Fruit fly (Drosophila melanogaster) whole organism, embryonic: Measurements from ENCODE around the gene CG6830.
A peak's percentile ranks its signal among the peaks of the same experiment; 100 is the strongest.

Experiments
- ATbp ChIP-seq: fragments of 200-800 bp; sonication (Bioruptor generic); optimal IDR thresholded peaks from 2 replicates; lab custom pipeline; 2017; ENCODE audit warnings: missing biosample characterization, mild to moderate bottlenecking, missing genetic modification characterization, missing genetic modification reagents
- Adf1 ChIP-seq: fragments of 200-800 bp; sonication (Bioruptor generic); IDR thresholded peaks from 2 replicates; pipeline ENCODE4 v1.3.6; 2022; ENCODE audit warnings: missing biosample characterization, missing genetic modification characterization
- B-H1 ChIP-seq: fragments of 200-800 bp; sonication (Bioruptor generic); IDR thresholded peaks from 3 replicates; pipeline ENCODE4 v1.3.6; 2022; ENCODE audit warnings: missing biosample characterization, missing genetic modification characterization
- BtbVII ChIP-seq: fragments of 200-800 bp; sonication (Bioruptor generic); optimal IDR thresholded peaks from 3 replicates; lab custom pipeline; 2017; ENCODE audit warnings: missing biosample characterization, mild to moderate bottlenecking, missing genetic modification characterization
- CG10267 ChIP-seq: fragments of 200-800 bp; sonication (Bioruptor generic); optimal IDR thresholded peaks from 2 replicates; lab custom pipeline; 2018; ENCODE audit warnings: missing biosample characterization, mild to moderate bottlenecking, missing genetic modification characterization, moderate library complexity
- CG11504 ChIP-seq: fragments of 200-800 bp; sonication (Bioruptor generic); optimal IDR thresholded peaks from 3 replicates; lab custom pipeline; 2019; ENCODE audit warnings: missing biosample characterization, mild to moderate bottlenecking, missing genetic modification characterization, moderate library complexity
- CG14667 ChIP-seq: fragments of 200-800 bp; sonication (Bioruptor generic); IDR thresholded peaks from 2 replicates; pipeline ENCODE4 v1.3.6; 2022; ENCODE audit warnings: missing biosample characterization, missing genetic modification characterization
- CG15011 ChIP-seq: fragments of 200-800 bp; sonication (Bioruptor generic); optimal IDR thresholded peaks from 3 replicates; lab custom pipeline; 2018; ENCODE audit warnings: missing biosample characterization, mild to moderate bottlenecking, missing genetic modification characterization
- CG15479 ChIP-seq: fragments of 200-800 bp; sonication (Bioruptor generic); optimal IDR thresholded peaks from 3 replicates; lab custom pipeline; 2019; ENCODE audit warnings: missing biosample characterization, mild to moderate bottlenecking, missing genetic modification characterization, moderate library complexity
- CG15514 ChIP-seq: fragments of 200-800 bp; sonication (Bioruptor generic); optimal IDR thresholded peaks from 3 replicates; lab custom pipeline; 2017; ENCODE audit warnings: missing biosample characterization, missing genetic modification characterization, mild to moderate bottlenecking, moderate library complexity, missing genetic modification reagents
- CG3065 ChIP-seq: fragments of 200-800 bp; sonication (Bioruptor generic); optimal IDR thresholded peaks from 2 replicates; lab custom pipeline; 2016; ENCODE audit warnings: missing biosample characterization, missing genetic modification characterization
- CG31365 ChIP-seq: fragments of 200-800 bp; sonication (Bioruptor generic); optimal IDR thresholded peaks from 2 replicates; lab custom pipeline; 2018; ENCODE audit warnings: missing biosample characterization, mild to moderate bottlenecking, missing genetic modification characterization
- CG3995 ChIP-seq: fragments of 200-800 bp; sonication (Bioruptor generic); optimal IDR thresholded peaks from 3 replicates; lab custom pipeline; 2016; ENCODE audit warnings: missing biosample characterization, missing genetic modification characterization
- CG7745 ChIP-seq: fragments of 200-800 bp; sonication (Bioruptor generic); optimal IDR thresholded peaks from 2 replicates; lab custom pipeline; 2018; ENCODE audit warnings: missing biosample characterization, mild to moderate bottlenecking, missing genetic modification characterization, moderate library complexity
- CG8765 ChIP-seq: fragments of 200-800 bp; sonication (Bioruptor generic); IDR thresholded peaks from 2 replicates; pipeline ENCODE4 v1.3.6; 2022; ENCODE audit warnings: missing biosample characterization, missing genetic modification characterization
- CG8924 ChIP-seq: fragments of 200-800 bp; optimal IDR thresholded peaks from 3 replicates; lab custom pipeline; 2019; ENCODE audit warnings: missing biosample characterization, mild to moderate bottlenecking, missing genetic modification characterization, moderate library complexity
- Doc3 ChIP-seq: fragments of 200-800 bp; sonication (Bioruptor generic); IDR thresholded peaks from 3 replicates; pipeline ENCODE4 v1.3.6; 2022; ENCODE audit warnings: missing biosample characterization, missing genetic modification characterization; ENCODE audit not compliant: partially characterized antibody
- Dp ChIP-seq: fragments of 200-800 bp; sonication (Bioruptor generic); optimal IDR thresholded peaks from 2 replicates; lab custom pipeline; 2018; ENCODE audit warnings: missing biosample characterization, mild to moderate bottlenecking, missing genetic modification characterization, moderate library complexity
- E2f2 ChIP-seq: fragments of 200-800 bp; sonication (Bioruptor generic); IDR thresholded peaks from 2 replicates; pipeline ENCODE4 v1.3.6; 2022; ENCODE audit warnings: missing biosample characterization, missing genetic modification characterization
- Elba2 ChIP-seq: fragments of 200-800 bp; sonication (Bioruptor generic); optimal IDR thresholded peaks from 3 replicates; lab custom pipeline; 2016; ENCODE audit warnings: missing biosample characterization, missing genetic modification characterization
- Ets97D ChIP-seq: fragments of 200-800 bp; sonication (Bioruptor generic); optimal IDR thresholded peaks from 3 replicates; lab custom pipeline; 2016; ENCODE audit warnings: missing biosample characterization, missing genetic modification characterization
- HmgZ ChIP-seq: fragments of 200-800 bp; sonication (Bioruptor generic); optimal IDR thresholded peaks from 2 replicates; lab custom pipeline; 2018; ENCODE audit warnings: missing biosample characterization, mild to moderate bottlenecking, missing genetic modification characterization
- Hmr ChIP-seq: fragments of 200-800 bp; sonication (Bioruptor generic); optimal IDR thresholded peaks from 3 replicates; lab custom pipeline; 2017; ENCODE audit warnings: mild to moderate bottlenecking, missing biosample characterization, missing genetic modification reagents, missing genetic modification characterization
- MBD-R2 ChIP-seq: fragments of 200-800 bp; sonication (Bioruptor generic); IDR thresholded peaks from 2 replicates; pipeline ENCODE4 v1.3.6; 2022; ENCODE audit warnings: missing biosample characterization, missing genetic modification characterization
- Mad ChIP-seq: fragments of 200-800 bp; sonication (Bioruptor generic); optimal IDR thresholded peaks from 2 replicates; lab custom pipeline; 2016; ENCODE audit warnings: missing biosample characterization, missing genetic modification characterization
- Med ChIP-seq: fragments of 200-800 bp; sonication (Bioruptor generic); peaks from one replicate; lab custom pipeline; 2016; ENCODE audit warnings: missing biosample characterization, missing genetic modification characterization, mild to moderate bottlenecking, inconsistent platforms, moderate library complexity
- Mrtf ChIP-seq: fragments of 200-800 bp; sonication (Bioruptor generic); IDR thresholded peaks from 3 replicates; pipeline ENCODE4 v1.3.6; 2022; ENCODE audit warnings: missing biosample characterization, missing genetic modification characterization
- PHDP ChIP-seq: fragments of 200-800 bp; sonication (Bioruptor generic); optimal IDR thresholded peaks from 3 replicates; lab custom pipeline; 2018; ENCODE audit warnings: missing biosample characterization, mild to moderate bottlenecking, missing genetic modification characterization, moderate library complexity
- Sry-δ ChIP-seq: fragments of 200-800 bp; sonication (Bioruptor generic); optimal IDR thresholded peaks from 2 replicates; lab custom pipeline; 2016; ENCODE audit warnings: missing biosample characterization, missing genetic modification characterization
- YL-1 ChIP-seq: fragments of 200-800 bp; sonication (Bioruptor generic); optimal IDR thresholded peaks from 3 replicates; lab custom pipeline; 2017; ENCODE audit warnings: missing biosample characterization, mild to moderate bottlenecking, missing genetic modification characterization
- cas ChIP-seq: fragments of 200-800 bp; sonication (Bioruptor generic); IDR thresholded peaks from 2 replicates; pipeline ENCODE4 v1.3.6; 2022; ENCODE audit warnings: missing biosample characterization, missing genetic modification characterization
- chinmo ChIP-seq: fragments of 200-800 bp; sonication (Bioruptor generic); IDR thresholded peaks from 4 replicates; pipeline ENCODE4 v1.3.6; 2022; ENCODE audit warnings: missing biosample characterization, missing genetic modification characterization; ENCODE audit not compliant: partially characterized antibody
- dpn ChIP-seq, 2 experiments: fragments of 200-800 bp; sonication (Bioruptor generic); optimal IDR thresholded peaks; 3 replicates each; lab custom pipeline; 2016; ENCODE audit warnings: missing biosample characterization in 2 of 2, missing genetic modification characterization in 2 of 2
- exex ChIP-seq: fragments of 200-800 bp; sonication (Bioruptor generic); optimal IDR thresholded peaks from 4 replicates; lab custom pipeline; 2018; ENCODE audit warnings: missing biosample characterization, mild to moderate bottlenecking, missing genetic modification characterization, moderate library complexity
- fd64A ChIP-seq: fragments of 200-800 bp; sonication (Bioruptor generic); optimal IDR thresholded peaks from 3 replicates; lab custom pipeline; 2018; ENCODE audit warnings: missing biosample characterization, mild to moderate bottlenecking, missing genetic modification characterization
- grau ChIP-seq: fragments of 200-800 bp; optimal IDR thresholded peaks from 3 replicates; lab custom pipeline; 2019; ENCODE audit warnings: missing biosample characterization, mild to moderate bottlenecking, missing genetic modification characterization, moderate library complexity
- h ChIP-seq: fragments of >200 bp; optimal IDR thresholded peaks from 2 replicates; lab custom pipeline; 2017
- lbe ChIP-seq: fragments of 200-800 bp; sonication (Bioruptor generic); optimal IDR thresholded peaks from 2 replicates; lab custom pipeline; 2016; ENCODE audit warnings: missing biosample characterization, mild to moderate bottlenecking, missing genetic modification characterization
- nmo ChIP-seq: fragments of 200-800 bp; sonication (Bioruptor generic); optimal IDR thresholded peaks from 2 replicates; lab custom pipeline; 2018; ENCODE audit warnings: missing biosample characterization, mild to moderate bottlenecking, missing genetic modification characterization, moderate library complexity
- phol ChIP-seq: fragments of 200-800 bp; sonication (Bioruptor generic); optimal IDR thresholded peaks from 3 replicates; lab custom pipeline; 2018; ENCODE audit warnings: missing biosample characterization, mild to moderate bottlenecking, missing genetic modification characterization, moderate library complexity
- psq ChIP-seq: fragments of 200-800 bp; sonication (Bioruptor generic); optimal IDR thresholded peaks from 2 replicates; lab custom pipeline; 2017; ENCODE audit warnings: missing biosample characterization, missing genetic modification characterization
- row ChIP-seq: fragments of 200-800 bp; sonication (Bioruptor generic); IDR thresholded peaks from 3 replicates; pipeline ENCODE4 v1.3.6; 2022; ENCODE audit warnings: missing biosample characterization, missing genetic modification characterization
- sc ChIP-seq, 3 experiments: fragments of >200 bp in 2 of 3; fragments of 200-800 bp in 1 of 3; sonication (Bioruptor generic) in 1 of 3; optimal IDR thresholded peaks; 2 replicates in 2 of 3; 3 replicates in 1 of 3; lab custom pipeline; 2017; ENCODE audit warnings: mild to moderate bottlenecking in 1 of 3, missing biosample characterization in 1 of 3, missing genetic modification characterization in 1 of 3, missing genetic modification reagents in 1 of 3
- sima ChIP-seq: fragments of 200-800 bp; sonication (Bioruptor generic); optimal IDR thresholded peaks from 2 replicates; lab custom pipeline; 2016; ENCODE audit warnings: missing biosample characterization, missing genetic modification characterization
- stwl ChIP-seq: fragments of 200-800 bp; sonication (Bioruptor generic); optimal IDR thresholded peaks from 3 replicates; lab custom pipeline; 2018; ENCODE audit warnings: missing biosample characterization, mild to moderate bottlenecking, missing genetic modification characterization, moderate library complexity
- tup ChIP-seq: fragments of 200-800 bp; sonication (Bioruptor generic); optimal IDR thresholded peaks from 2 replicates; lab custom pipeline; 2016; ENCODE audit warnings: missing biosample characterization, mild to moderate bottlenecking, missing genetic modification characterization, moderate library complexity
- twi ChIP-seq: fragments of 200-800 bp; optimal IDR thresholded peaks from 2 replicates; lab custom pipeline; 2019; ENCODE audit warnings: missing biosample characterization, mild to moderate bottlenecking, missing genetic modification characterization, moderate library complexity
- unc-4 ChIP-seq: fragments of 200-800 bp; sonication (Bioruptor generic); IDR thresholded peaks from 2 replicates; pipeline ENCODE4 v1.3.6; 2022; ENCODE audit warnings: missing biosample characterization, missing genetic modification characterization; ENCODE audit not compliant: partially characterized antibody
- vvl ChIP-seq: fragments of 200-800 bp; sonication (Bioruptor generic); IDR thresholded peaks from 2 replicates; pipeline ENCODE4 v1.3.6; 2022; ENCODE audit warnings: missing biosample characterization, missing genetic modification characterization
- zen ChIP-seq: fragments of 200-800 bp; sonication (Bioruptor generic); optimal IDR thresholded peaks from 3 replicates; lab custom pipeline; 2018; ENCODE audit warnings: missing biosample characterization, mild to moderate bottlenecking, missing genetic modification characterization, moderate library complexity

Gene CG6830

dm6 chr3R:11679513-11679912, 4.6 kb downstream of the CG6830 start, which contains the start of the genes Taf12 and Ho (continued):
- TF ChIP-seq CG8924 (tag; lab: Kevin White, UChicago) (peak; percentile 45), CG7745 (tag; lab: Kevin White, UChicago) (no peak), lbe (GFP tag; lab: Kevin White, UChicago) (peak; percentile 6), unc-4 (0 out of 2 replicates have a peak, but pooled peaks have one; percentile 28), CG14667 (GFP tag; lab: Robert Waterston, UW) (no peak), Sry-δ (peak; percentile 17), CG3995 (GFP tag; lab: Kevin White, UChicago) (peak; percentile 89), tup (GFP tag; lab: Kevin White, UChicago) (no peak), Ets97D (GFP tag; lab: Kevin White, UChicago) (peak; percentile 46), CG3065 (GFP tag; lab: Kevin White, UChicago) (no peak), Dp (GFP tag; lab: Kevin White, UChicago) (peak; percentile 71), CG11504 (tag; lab: Kevin White, UChicago) (peak; percentile 31), CG10267 (tag; lab: Kevin White, UChicago) (peak; percentile 29), Hmr (GFP tag; lab: Kevin White, UChicago) (peak; percentile 30), stwl (tag; lab: Kevin White, UChicago) (peak; percentile 84), Med (GFP tag; lab: Kevin White, UChicago) (peak; percentile 86), twi (tag; lab: Kevin White, UChicago) (no peak), fd64A (no peak), B-H1 (GFP tag; lab: Robert Waterston, UW) (no peak), CG15514 (GFP tag; lab: Kevin White, UChicago) (peak; percentile 55), grau (tag; lab: Kevin White, UChicago) (peak; percentile 28), nmo (GFP tag; lab: Kevin White, UChicago) (peak; percentile 29), sima (GFP tag; lab: Kevin White, UChicago) (no peak), zen (tag; lab: Kevin White, UChicago) (peak; percentile 63), PHDP (tag; lab: Kevin White, UChicago) (no peak), phol (tag; lab: Kevin White, UChicago) (peak; percentile 30), MBD-R2 (GFP tag; lab: Robert Waterston, UW) (peak; percentile 91), cas (GFP tag; lab: Robert Waterston, UW) (no peak), vvl (GFP tag; lab: Robert Waterston, UW) (peak; percentile 20; the same call in 1 of the 2 replicates), CG8765 (GFP tag; lab: Robert Waterston, UW) (no peak), HmgZ (tag; lab: Kevin White, UChicago) (peak; percentile 42), h (lab: Kevin White, UChicago) (no peak), row (GFP tag; lab: Robert Waterston, UW) (0 out of 3 replicates have a peak, but pooled peaks have one; percentile 27), E2f2 (GFP tag; lab: Robert Waterston, UW) (peak; percentile 75), YL-1 (GFP tag; lab: Kevin White, UChicago) (peak; percentile 77), exex (tag; lab: Kevin White, UChicago) (peak; percentile 36), CG31365 (tag; lab: Kevin White, UChicago) (no peak)

- TF ChIP-seq Mrtf (GFP tag; lab: Robert Waterston, UW), result peak; percentile 93
- TF ChIP-seq CG15479 (GFP tag; lab: Kevin White, UChicago), result no peak
- peak; percentile 38 for TF ChIP-seq Elba2 (GFP tag; lab: Kevin White, UChicago)
- no peak for TF ChIP-seq chinmo (GFP tag; lab: Robert Waterston, UW)
- peak; percentile 69 for TF ChIP-seq BtbVII (GFP tag; lab: Kevin White, UChicago)
- TF ChIP-seq dpn (GFP tag; optimal IDR thresholded peaks at IDR 0.05; lab: Kevin White, UChicago), result peak; percentile 76 to 89
- TF ChIP-seq ATbp (GFP tag; lab: Kevin White, UChicago), result peak; percentile 78
- TF ChIP-seq Mad (GFP tag; lab: Kevin White, UChicago), result peak; percentile 64
- peak; percentile 51 for TF ChIP-seq psq (GFP tag; lab: Kevin White, UChicago)
- TF ChIP-seq CG15011, result peak; percentile 76
- no peak for TF ChIP-seq sc (optimal IDR thresholded peaks at IDR 0.05; lab: Kevin White, UChicago)
- peak; percentile 44 for TF ChIP-seq sc (GFP tag; optimal IDR thresholded peaks at IDR 0.05; lab: Kevin White, UChicago)
- no peak for TF ChIP-seq Doc3
- TF ChIP-seq Adf1 (GFP tag; lab: Robert Waterston, UW), result peak; percentile 73
- peak; percentile 87 for TF ChIP-seq CG10267 (tag; lab: Kevin White, UChicago)
These were observed 6.1 kb downstream of the CG6830 start, which contains the start of gene CG18476 for dm6 chr3R:11678016-11678415. CG18476 (minus strand) TSS chr3R:11678116.
